Fruit fly (Drosophila melanogaster) whole organism, wandering third instar larva: Measurements from ENCODE around the gene CG32026.

Source experiments
- Abd-B ChIP-seq: fragments of >200 bp; optimal IDR thresholded peaks from 2 replicates; lab custom pipeline; 2017; ENCODE audit warnings: missing biosample characterization, missing genetic modification characterization
- CG32264 ChIP-seq: fragments of 200-800 bp; sonication (Bioruptor generic); optimal IDR thresholded peaks from 2 replicates; lab custom pipeline; 2016; ENCODE audit warnings: missing biosample characterization, missing genetic modification characterization
- CG9705 ChIP-seq: fragments of 200-800 bp; sonication (Bioruptor generic); optimal IDR thresholded peaks from 2 replicates; lab custom pipeline; 2018; ENCODE audit warnings: missing biosample characterization, mild to moderate bottlenecking, missing genetic modification characterization
- CrebA ChIP-seq: fragments of 200-800 bp; sonication (Bioruptor generic); optimal IDR thresholded peaks from 2 replicates; lab custom pipeline; 2016; ENCODE audit warnings: missing biosample characterization, mild to moderate bottlenecking, missing genetic modification characterization, borderline replicate concordance
- Dfd ChIP-seq: fragments of >200 bp; optimal IDR thresholded peaks from 2 replicates; lab custom pipeline; 2017; ENCODE audit warnings: missing biosample characterization, missing genetic modification characterization
- Dif ChIP-seq: fragments of 200-275, 200-300 bp; sonication (Bioruptor generic); optimal IDR thresholded peaks from 2 replicates; lab custom pipeline; 2018; ENCODE audit warnings: missing biosample characterization, missing genetic modification characterization; ENCODE audit not compliant: partially characterized antibody
- GATAd ChIP-seq: sonication (Bioruptor generic); optimal IDR thresholded peaks from 2 replicates; lab custom pipeline; 2016; ENCODE audit warnings: missing biosample characterization, missing genetic modification characterization
- HLH106 ChIP-seq: fragments of 200-800 bp; optimal IDR thresholded peaks from 3 replicates; lab custom pipeline; 2019; ENCODE audit warnings: missing biosample characterization, mild to moderate bottlenecking, missing genetic modification characterization, moderate library complexity
- Hr78 ChIP-seq: fragments of >200 bp; optimal IDR thresholded peaks from 2 replicates; lab custom pipeline; 2017; ENCODE audit warnings: missing biosample characterization, missing genetic modification characterization
- Hr83 ChIP-seq: fragments of 200-300 bp; sonication (Bioruptor generic); optimal IDR thresholded peaks from 2 replicates; lab custom pipeline; 2016; ENCODE audit warnings: missing biosample characterization, mild to moderate bottlenecking, missing genetic modification characterization, moderate library complexity; ENCODE audit not compliant: poor library complexity, severe bottlenecking
- Jra ChIP-seq: sonication (Bioruptor generic); optimal IDR thresholded peaks from 2 replicates; lab custom pipeline; 2016; ENCODE audit warnings: missing biosample characterization, missing genetic modification characterization
- Mio ChIP-seq: sonication (Bioruptor generic); optimal IDR thresholded peaks from 2 replicates; lab custom pipeline; 2016; ENCODE audit warnings: missing biosample characterization, missing genetic modification characterization
- Myc ChIP-seq: fragments of >200 bp; optimal IDR thresholded peaks from 2 replicates; lab custom pipeline; 2017
- Rel ChIP-seq, 2 experiments: fragments of 200-800 bp; sonication (Bioruptor generic) in 1 of 2; optimal IDR thresholded peaks; 2 replicates in 1 of 2; 3 replicates in 1 of 2; lab custom pipeline; 2016 to 2019; ENCODE audit warnings: mild to moderate bottlenecking in 2 of 2, missing biosample characterization in 2 of 2, missing genetic modification characterization in 2 of 2, moderate library complexity in 1 of 2
- Sp1 ChIP-seq: fragments of 200-800 bp; sonication (Bioruptor generic); optimal IDR thresholded peaks from 3 replicates; lab custom pipeline; 2019; ENCODE audit warnings: missing biosample characterization, mild to moderate bottlenecking, missing genetic modification characterization, moderate library complexity
- Vsx2 ChIP-seq: fragments of 200-300, 225-300 bp; sonication (Bioruptor generic); optimal IDR thresholded peaks from 2 replicates; lab custom pipeline; 2018; ENCODE audit warnings: missing biosample characterization, missing genetic modification characterization; ENCODE audit not compliant: partially characterized antibody
- br ChIP-seq: fragments of 200-800 bp; sonication (Bioruptor generic); optimal IDR thresholded peaks from 2 replicates; lab custom pipeline; 2016; ENCODE audit warnings: missing biosample characterization, missing genetic modification characterization
- brk ChIP-seq: fragments of 200-800 bp; sonication (Bioruptor generic); optimal IDR thresholded peaks from 2 replicates; lab custom pipeline; 2016; ENCODE audit warnings: missing biosample characterization, mild to moderate bottlenecking, missing genetic modification characterization
- dl ChIP-seq, 2 experiments: fragments of 175-275, 200-275 bp in 1 of 2; fragments of 200-275 bp in 1 of 2; sonication (Bioruptor generic); optimal IDR thresholded peaks; lab custom pipeline; 2018; ENCODE audit warnings: mild to moderate bottlenecking in 2 of 2, missing biosample characterization in 2 of 2, missing genetic modification characterization in 2 of 2, moderate library complexity in 2 of 2; ENCODE audit not compliant: partially characterized antibody in 2 of 2, insufficient read depth in 1 of 2
- dmrt93B ChIP-seq: fragments of 200-800 bp; sonication (Bioruptor generic); optimal IDR thresholded peaks from 2 replicates; lab custom pipeline; 2018; ENCODE audit warnings: missing biosample characterization, mild to moderate bottlenecking, missing genetic modification characterization
- dsf ChIP-seq: sonication (Bioruptor generic); optimal IDR thresholded peaks from 2 replicates; lab custom pipeline; 2016; ENCODE audit warnings: missing biosample characterization, missing genetic modification characterization, borderline replicate concordance
- ey ChIP-seq: fragments of 200-800 bp; sonication (Bioruptor generic); optimal IDR thresholded peaks from 2 replicates; lab custom pipeline; 2016; ENCODE audit warnings: missing biosample characterization, missing genetic modification characterization
- foxo ChIP-seq, 2 experiments: fragments of 200-800 bp; sonication (Bioruptor generic); optimal IDR thresholded peaks; 2 replicates in 1 of 2; 3 replicates in 1 of 2; lab custom pipeline; 2016 to 2017; ENCODE audit warnings: missing biosample characterization in 2 of 2, missing genetic modification characterization in 2 of 2
- fru ChIP-seq: fragments of 200-800 bp; sonication (Bioruptor generic); optimal IDR thresholded peaks from 3 replicates; lab custom pipeline; 2016; ENCODE audit warnings: missing biosample characterization, mild to moderate bottlenecking, missing genetic modification characterization
- h ChIP-seq: fragments of 200-800 bp; sonication (Bioruptor generic); optimal IDR thresholded peaks from 3 replicates; lab custom pipeline; 2016; ENCODE audit warnings: missing biosample characterization, mild to moderate bottlenecking, missing genetic modification characterization
- jim ChIP-seq: fragments of 175-275, 200-325 bp; sonication (Bioruptor generic); optimal IDR thresholded peaks from 2 replicates; lab custom pipeline; 2016; ENCODE audit warnings: missing biosample characterization, mild to moderate bottlenecking, missing genetic modification characterization
- lola ChIP-seq: fragments of >200 bp; optimal IDR thresholded peaks from 2 replicates; lab custom pipeline; 2017; ENCODE audit warnings: missing biosample characterization, missing genetic modification characterization
- pan ChIP-seq: fragments of >200 bp; optimal IDR thresholded peaks from 2 replicates; lab custom pipeline; 2017
- psq ChIP-seq: fragments of 200-800 bp; sonication (Bioruptor generic); optimal IDR thresholded peaks from 3 replicates; lab custom pipeline; 2017; ENCODE audit warnings: missing biosample characterization, mild to moderate bottlenecking, missing genetic modification characterization, moderate library complexity
- sv ChIP-seq: fragments of 200-800 bp; sonication (Bioruptor generic); optimal IDR thresholded peaks from 3 replicates; lab custom pipeline; 2016; ENCODE audit warnings: missing biosample characterization, missing genetic modification characterization
- tai ChIP-seq: sonication (Bioruptor generic); optimal IDR thresholded peaks from 2 replicates; lab custom pipeline; 2016; ENCODE audit warnings: missing biosample characterization, missing genetic modification characterization
- usp ChIP-seq: fragments of >200 bp; optimal IDR thresholded peaks from 2 replicates; lab custom pipeline; 2017; ENCODE audit warnings: missing biosample characterization, missing genetic modification characterization
- woc ChIP-seq: sonication (Bioruptor generic); optimal IDR thresholded peaks from 2 replicates; lab custom pipeline; 2016; ENCODE audit warnings: missing biosample characterization, mild to moderate bottlenecking, missing genetic modification characterization

The CG32026 gene

DNA sequence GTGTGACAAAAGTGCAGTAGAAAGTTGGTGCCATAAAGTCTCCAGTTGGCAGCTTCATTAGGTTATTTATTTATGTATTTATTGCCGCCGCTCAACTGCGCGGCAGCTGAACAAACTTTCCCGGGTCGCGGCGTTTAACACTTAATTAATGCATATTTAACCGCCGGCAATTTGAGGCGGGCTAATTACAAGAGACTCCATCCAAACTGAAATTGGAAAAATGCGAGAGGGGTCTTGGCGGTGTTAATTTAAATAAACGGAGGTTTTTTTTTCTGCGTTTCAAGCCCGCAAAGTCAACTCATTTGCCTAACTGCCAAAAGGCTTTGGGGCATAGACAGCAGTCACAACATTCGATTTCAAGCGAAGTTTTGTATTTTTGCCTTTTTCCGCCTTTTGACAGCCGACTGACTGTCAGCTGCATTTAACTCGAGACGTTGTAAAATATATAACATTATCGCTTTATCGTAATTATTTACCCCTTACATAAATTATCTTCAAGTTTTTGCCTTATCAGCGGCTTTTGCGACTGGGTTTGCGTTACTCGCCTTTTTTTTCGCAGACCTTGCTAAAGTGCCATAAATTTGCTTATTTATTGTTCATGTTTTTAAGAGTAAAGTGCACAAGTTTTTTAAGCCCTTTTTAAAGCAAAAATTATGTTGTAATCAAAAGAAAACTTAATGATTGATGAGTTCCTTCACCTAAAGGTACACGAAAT lies 21.5 kb downstream of the CG32026 start:
- no peak for TF ChIP-seq Myc (lab: Kevin White, UChicago)
- TF ChIP-seq Hr83 (GFP tag; lab: Kevin White, UChicago): no peak
- no peak for TF ChIP-seq Mio (GFP tag; lab: Kevin White, UChicago)
- no peak for TF ChIP-seq woc (GFP tag; lab: Kevin White, UChicago)
- TF ChIP-seq HLH106 (tag; lab: Kevin White, UChicago): no peak
- TF ChIP-seq CG9705 (GFP tag; lab: Kevin White, UChicago): no peak
- TF ChIP-seq Abd-B (GFP tag; lab: Kevin White, UChicago): no peak
- TF ChIP-seq psq (GFP tag; lab: Kevin White, UChicago): no peak
- no peak for TF ChIP-seq Vsx2 (GFP tag; lab: Kevin White, UChicago)
- TF ChIP-seq CrebA: no peak
- no peak for TF ChIP-seq dsf (GFP tag; lab: Kevin White, UChicago)
- TF ChIP-seq Hr78 (GFP tag; lab: Kevin White, UChicago): no peak
- no peak for TF ChIP-seq CG32264 (GFP tag; lab: Kevin White, UChicago)
- no peak for TF ChIP-seq Sp1 (GFP tag; lab: Kevin White, UChicago)
- no peak for TF ChIP-seq fru (GFP tag; lab: Kevin White, UChicago)
- TF ChIP-seq jim (GFP tag; lab: Kevin White, UChicago): no peak
- TF ChIP-seq Rel (GFP tag; optimal IDR thresholded peaks at IDR 0.05; lab: Kevin White, UChicago): no peak
- TF ChIP-seq Rel (tag; optimal IDR thresholded peaks at IDR 0.05; lab: Kevin White, UChicago): no peak

DNA sequence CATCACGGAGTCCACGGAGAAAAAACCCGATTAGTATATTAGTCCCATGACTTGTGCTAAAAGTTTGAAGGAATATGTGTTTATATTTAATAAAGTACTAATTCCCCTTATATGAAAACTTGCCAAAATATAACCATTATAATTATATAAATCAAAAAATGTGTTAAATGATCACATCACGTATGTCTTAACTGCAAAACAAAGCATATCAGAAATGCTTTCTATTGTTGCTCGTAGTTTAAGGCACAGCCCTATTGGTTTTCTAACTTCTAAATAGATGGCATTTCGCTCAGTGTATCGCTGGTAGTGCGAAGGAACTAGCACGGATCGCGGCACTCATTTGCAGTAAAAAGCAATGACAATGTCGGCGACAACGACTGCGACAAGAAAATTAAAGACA lies 23.7 kb downstream of the CG32026 start:
- no peak for TF ChIP-seq foxo (GFP tag; optimal IDR thresholded peaks at IDR 0.05; lab: Kevin White, UChicago)
- TF ChIP-seq HLH106 (tag; lab: Kevin White, UChicago): no peak
- TF ChIP-seq CrebA: no peak
- no peak for TF ChIP-seq woc (GFP tag; lab: Kevin White, UChicago)
- no peak for TF ChIP-seq Rel (GFP tag; optimal IDR thresholded peaks at IDR 0.05; lab: Kevin White, UChicago)
- no peak for TF ChIP-seq Rel (tag; optimal IDR thresholded peaks at IDR 0.05; lab: Kevin White, UChicago)
- no peak for TF ChIP-seq Dfd (GFP tag; lab: Kevin White, UChicago)
- no peak for TF ChIP-seq dl (GFP tag; optimal IDR thresholded peaks at IDR 0.05; lab: Kevin White, UChicago; ENCODE audit: insufficient read depth in 1 of 2, partially characterized antibody in 2 of 2)
- no peak for TF ChIP-seq brk (GFP tag; lab: Kevin White, UChicago)
- TF ChIP-seq Jra (GFP tag; lab: Kevin White, UChicago): no peak
- TF ChIP-seq GATAd (GFP tag; lab: Kevin White, UChicago): no peak
- no peak for TF ChIP-seq usp (GFP tag; lab: Kevin White, UChicago)
- TF ChIP-seq br (GFP tag; lab: Kevin White, UChicago): no peak
- TF ChIP-seq fru (GFP tag; lab: Kevin White, UChicago): no peak
- TF ChIP-seq Dif (GFP tag; lab: Kevin White, UChicago): no peak
- no peak for TF ChIP-seq CG9705 (GFP tag; lab: Kevin White, UChicago)
- no peak for TF ChIP-seq dmrt93B (GFP tag; lab: Kevin White, UChicago)
- TF ChIP-seq h (GFP tag; lab: Kevin White, UChicago): no peak
- TF ChIP-seq sv (GFP tag; lab: Kevin White, UChicago): no peak
- no peak for TF ChIP-seq Mio (GFP tag; lab: Kevin White, UChicago)

DNA sequence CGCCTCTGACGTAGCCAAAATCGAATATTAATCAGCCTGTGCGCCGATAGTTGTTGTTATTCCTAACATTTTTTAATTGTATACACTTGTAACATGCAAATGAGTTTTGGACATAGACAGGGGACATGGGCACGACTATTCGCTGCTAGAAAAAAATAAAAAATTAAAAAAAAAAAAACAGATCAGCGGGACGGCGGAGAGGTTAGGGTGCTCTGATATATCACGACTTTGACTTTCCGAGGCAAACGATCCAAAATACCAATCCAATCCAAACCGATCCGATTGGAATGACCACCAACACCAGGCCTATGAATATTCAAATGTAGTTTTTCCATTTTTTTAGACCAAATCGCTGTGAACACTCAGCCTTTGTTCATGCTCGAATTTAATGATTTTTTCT lies 24.5 kb downstream of the CG32026 start:
- TF ChIP-seq Abd-B (GFP tag; lab: Kevin White, UChicago): no peak
- TF ChIP-seq Hr83 (GFP tag; lab: Kevin White, UChicago): no peak
- TF ChIP-seq dl (GFP tag; optimal IDR thresholded peaks at IDR 0.05; lab: Kevin White, UChicago; ENCODE audit: insufficient read depth in 1 of 2, partially characterized antibody in 2 of 2): no peak
- TF ChIP-seq Myc (lab: Kevin White, UChicago): no peak
- no peak for TF ChIP-seq usp (GFP tag; lab: Kevin White, UChicago)
- TF ChIP-seq Sp1 (GFP tag; lab: Kevin White, UChicago): no peak
- TF ChIP-seq tai (GFP tag; lab: Kevin White, UChicago): no peak
- TF ChIP-seq, all 38 proteins: peak for 0

DNA sequence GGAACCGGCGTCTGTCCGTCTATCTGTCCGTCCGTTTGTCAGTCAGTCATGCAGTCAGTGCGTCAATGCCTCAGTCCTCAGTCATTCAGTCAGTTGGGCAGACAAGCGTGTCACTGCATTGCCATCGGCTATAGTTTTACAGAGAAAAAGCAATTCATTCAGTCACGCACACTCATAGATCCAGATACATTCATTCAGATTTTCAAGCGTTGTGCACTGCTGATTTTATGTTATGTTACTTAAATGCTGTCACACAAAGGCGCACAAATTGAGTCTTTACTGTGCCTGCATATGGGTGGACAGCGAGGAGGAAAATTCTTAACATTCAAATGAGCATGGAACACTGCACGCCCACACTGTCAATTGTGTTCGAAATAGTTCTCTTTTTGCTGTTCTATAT lies 28.9 kb downstream of the CG32026 start:
- TF ChIP-seq dmrt93B (GFP tag; lab: Kevin White, UChicago): no peak
- no peak for TF ChIP-seq lola
- TF ChIP-seq dl (GFP tag; optimal IDR thresholded peaks at IDR 0.05; lab: Kevin White, UChicago; ENCODE audit: insufficient read depth in 1 of 2, partially characterized antibody in 2 of 2): no peak
- no peak for TF ChIP-seq sv (GFP tag; lab: Kevin White, UChicago)
- TF ChIP-seq ey (GFP tag; lab: Kevin White, UChicago): no peak
- no peak for TF ChIP-seq pan (lab: Kevin White, UChicago)
- TF ChIP-seq tai (GFP tag; lab: Kevin White, UChicago): no peak
- no peak for TF ChIP-seq Sp1 (GFP tag; lab: Kevin White, UChicago)
- TF ChIP-seq Hr78 (GFP tag; lab: Kevin White, UChicago): no peak
